Fruit fly (Drosophila melanogaster) whole organism, wandering third instar larva: ENCODE measurements around the gene CG6028.

Experiments
- Abd-B ChIP-seq: fragments of >200 bp; optimal IDR thresholded peaks from 2 replicates; lab custom pipeline; 2017; ENCODE audit warnings: missing biosample characterization, missing genetic modification characterization
- CG32264 ChIP-seq: fragments of 200-800 bp; sonication (Bioruptor generic); optimal IDR thresholded peaks from 2 replicates; lab custom pipeline; 2016; ENCODE audit warnings: missing biosample characterization, missing genetic modification characterization
- h ChIP-seq: fragments of 200-800 bp; sonication (Bioruptor generic); optimal IDR thresholded peaks from 3 replicates; lab custom pipeline; 2016; ENCODE audit warnings: missing biosample characterization, mild to moderate bottlenecking, missing genetic modification characterization
- lola ChIP-seq: fragments of >200 bp; optimal IDR thresholded peaks from 2 replicates; lab custom pipeline; 2017; ENCODE audit warnings: missing biosample characterization, missing genetic modification characterization
- pan ChIP-seq: fragments of >200 bp; optimal IDR thresholded peaks from 2 replicates; lab custom pipeline; 2017
- psq ChIP-seq: fragments of 200-800 bp; sonication (Bioruptor generic); optimal IDR thresholded peaks from 3 replicates; lab custom pipeline; 2017; ENCODE audit warnings: missing biosample characterization, mild to moderate bottlenecking, missing genetic modification characterization, moderate library complexity
- usp ChIP-seq: fragments of >200 bp; optimal IDR thresholded peaks from 2 replicates; lab custom pipeline; 2017; ENCODE audit warnings: missing biosample characterization, missing genetic modification characterization

DNA sequence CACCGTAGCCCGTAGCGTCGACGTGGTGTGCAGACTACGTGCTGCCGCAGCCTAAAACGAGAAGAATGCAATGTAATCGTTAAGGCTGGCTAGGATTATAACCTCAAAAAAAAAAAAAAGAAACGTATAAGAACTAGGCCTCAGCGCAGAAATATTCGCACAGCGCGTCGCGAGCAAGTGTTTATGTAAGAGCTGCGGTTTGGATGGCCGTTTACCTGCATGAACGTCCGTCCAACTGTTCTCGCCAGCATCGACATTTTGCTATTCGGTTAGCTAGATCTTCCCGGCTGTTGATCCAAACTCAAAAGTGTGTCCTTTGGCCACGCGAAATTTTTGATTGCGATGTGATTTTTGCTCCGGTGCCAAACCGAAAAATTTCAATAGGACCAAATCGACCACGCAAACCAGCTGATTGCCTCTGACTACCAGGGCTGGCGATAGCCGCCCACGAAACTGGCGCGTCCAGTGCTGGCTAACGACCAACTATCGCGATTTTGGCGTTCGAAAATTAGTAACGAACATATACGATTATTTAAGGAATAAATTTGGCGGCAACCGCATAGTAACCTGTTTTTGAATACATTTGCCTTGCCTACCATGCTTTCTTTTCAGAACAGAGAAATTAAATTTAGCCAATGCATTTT is 6.4 kb downstream of the CG6028 start, which contains the start of gene Idh3b:
- TF ChIP-seq psq (GFP tag; lab: Kevin White, UChicago) (peak; percentile 35), usp (no peak), Abd-B (GFP tag; lab: Kevin White, UChicago) (no peak), h (GFP tag; lab: Kevin White, UChicago) (peak; percentile 72), CG32264 (GFP tag; lab: Kevin White, UChicago) (no peak), pan (lab: Kevin White, UChicago) (no peak), lola (GFP tag; lab: Kevin White, UChicago) (no peak)
